Worm (Caenorhabditis elegans): ENCODE data around the gene F59D12.2.
A peak's percentile ranks its signal among the peaks of the same experiment; 100 is the strongest.

F59D12.2 gene

ce11 chrX:15704579-15705110 is 29.1 kb upstream of the F59D12.2 start (continued):
- TF ChIP-seq arid-1 (GFP tag; conservative IDR thresholded peaks at IDR 0.05) (no peak), tag-97 (GFP tag; IDR thresholded peaks at IDR 0.05) (no peak), dmd-8 (GFP tag; IDR thresholded peaks at IDR 0.05) (no peak), nhr-76 (tag; optimal IDR thresholded peaks at IDR 0.05) (no peak), ZK337.2 (GFP tag; IDR thresholded peaks at IDR 0.05) (no peak), saeg-2 (GFP tag; IDR thresholded peaks at IDR 0.05) (no peak), ceh-28 (tag; optimal IDR thresholded peaks at IDR 0.05) (no peak), lin-1 (GFP tag; IDR thresholded peaks at IDR 0.05) (peak; percentile 30; the same call in 1 of the 2 replicates), hlh-11 (tag; optimal IDR thresholded peaks at IDR 0.05) (peak; percentile 66), nhr-237 (tag; optimal IDR thresholded peaks at IDR 0.05) (no peak), zip-11 (GFP tag; IDR thresholded peaks at IDR 0.05) (no peak), T26A8.4 (GFP tag; IDR thresholded peaks at IDR 0.05) (no peak), lim-7 (GFP tag; IDR thresholded peaks at IDR 0.05) (no peak), ceh-62 (tag; optimal IDR thresholded peaks at IDR 0.05) (no peak), cey-2 (tag; optimal IDR thresholded peaks at IDR 0.05; ENCODE audit: borderline replicate concordance, insufficient read depth) (no peak), gei-8 (GFP tag; optimal IDR thresholded peaks at IDR 0.05) (no peak), dpl-1 (GFP tag; optimal IDR thresholded peaks at IDR 0.05) (no peak), pha-4 (GFP tag; IDR thresholded peaks at IDR 0.05) (no peak), pha-4 (tag; optimal IDR thresholded peaks at IDR 0.05) (no peak), Y5F2A.4 (GFP tag; optimal IDR thresholded peaks at IDR 0.05) (no peak), lsy-2 (tag; optimal IDR thresholded peaks at IDR 0.05) (peak in 1 of 2 experiments; percentile 22), unc-39 (tag; optimal IDR thresholded peaks at IDR 0.05) (no peak), ztf-7 (tag; optimal IDR thresholded peaks at IDR 0.05) (no peak), attf-4 (tag; optimal IDR thresholded peaks at IDR 0.05) (no peak), nhr-77 (tag; optimal IDR thresholded peaks at IDR 0.05) (peak; percentile 49), spr-1 (tag; optimal IDR thresholded peaks at IDR 0.05) (no peak), zfp-2 (tag; optimal IDR thresholded peaks at IDR 0.05) (no peak), Y75B8A.6 (GFP tag; IDR thresholded peaks at IDR 0.05) (no peak), snpc-4 (tag; optimal IDR thresholded peaks at IDR 0.05) (no peak), daf-8 (GFP tag; IDR thresholded peaks at IDR 0.05) (no peak), ctbp-1 (GFP tag; IDR thresholded peaks at IDR 0.05) (no peak), hmg-1.1 (GFP tag; IDR thresholded peaks at IDR 0.05) (no peak), egl-43 (GFP tag; IDR thresholded peaks at IDR 0.05) (no peak), hlh-30 (tag; optimal IDR thresholded peaks at IDR 0.05; ENCODE audit: insufficient read depth) (peak; percentile 84), nhr-28 (tag; optimal IDR thresholded peaks at IDR 0.05) (peak; percentile 53), F26F4.8 (GFP tag; conservative IDR thresholded peaks at IDR 0.05) (no peak), vab-7 (GFP tag; IDR thresholded peaks at IDR 0.05) (no peak), rbr-2 (tag; optimal IDR thresholded peaks at IDR 0.05) (no peak), php-3 (GFP tag; IDR thresholded peaks at IDR 0.05) (no peak), unc-130 (GFP tag; optimal IDR thresholded peaks at IDR 0.05) (no peak), nhr-10 (tag; optimal IDR thresholded peaks at IDR 0.05) (no peak), zag-1 (tag; optimal IDR thresholded peaks at IDR 0.05) (no peak), madf-5 (GFP tag; IDR thresholded peaks at IDR 0.05) (no peak), daf-19 (GFP tag; conservative IDR thresholded peaks at IDR 0.05) (no peak), aly-2 (tag; optimal IDR thresholded peaks at IDR 0.05) (no peak), unc-62 (GFP tag; optimal IDR thresholded peaks at IDR 0.05 in 1 of 2) (peak in 1 of 2 experiments; percentile 60), unc-62 (tag; optimal IDR thresholded peaks at IDR 0.05) (no peak), mdl-1 (tag; optimal IDR thresholded peaks at IDR 0.05) (peak in 1 of 2 experiments; percentile 69), nhr-48 (tag; optimal IDR thresholded peaks at IDR 0.05) (peak; percentile 97), dve-1 (tag; optimal IDR thresholded peaks at IDR 0.05; ENCODE audit: insufficient read depth) (peak; percentile 70), T20F7.1 (GFP tag; optimal IDR thresholded peaks at IDR 0.05) (no peak), mes-2 (tag; optimal IDR thresholded peaks at IDR 0.05; ENCODE audit: poor library complexity, severe bottlenecking) (no peak)
